Worm (Caenorhabditis elegans) whole organism, mixed stage, embryonic: ENCODE results near the gene F38E1.3.

Source experiments
- M03D4.4 ChIP-seq: sonication (generic microtip); optimal IDR thresholded peaks from 2 replicates; lab custom pipeline; 2017; ENCODE audit warnings: mild to moderate bottlenecking, missing genetic modification characterization, missing compliant biosample characterization
- bed-3 ChIP-seq: fragments of 200-800 bp; sonication (Bioruptor generic); optimal IDR thresholded peaks from 3 replicates; lab custom pipeline; 2018; ENCODE audit warnings: mild to moderate bottlenecking, missing genetic modification characterization, moderate library complexity, missing compliant biosample characterization
- blmp-1 ChIP-seq: fragments of 150-350 bp; optimal IDR thresholded peaks from 2 replicates; lab custom pipeline; 2014; ENCODE audit warnings: missing biosample characterization, missing genetic modification characterization
- ceh-39 ChIP-seq: fragments of 150-350 bp; optimal IDR thresholded peaks from 2 replicates; lab custom pipeline; 2014; ENCODE audit warnings: missing biosample characterization, missing genetic modification characterization
- ceh-43 ChIP-seq: fragments of 200-800 bp; sonication (Bioruptor generic); optimal IDR thresholded peaks from 2 replicates; lab custom pipeline; 2018; ENCODE audit warnings: mild to moderate bottlenecking, missing genetic modification characterization, moderate library complexity, missing compliant biosample characterization
- ceh-83 ChIP-seq: fragments of 200-800 bp; sonication (Bioruptor generic); optimal IDR thresholded peaks from 2 replicates; lab custom pipeline; 2018; ENCODE audit warnings: mild to moderate bottlenecking, missing genetic modification characterization, missing compliant biosample characterization
- ces-1 ChIP-seq: fragments of 150-350 bp; optimal IDR thresholded peaks from 2 replicates; lab custom pipeline; 2014; ENCODE audit warnings: missing biosample characterization, missing genetic modification reagents, missing genetic modification characterization
- cnd-1 ChIP-seq: fragments of 200-800 bp; sonication (Bioruptor generic); optimal IDR thresholded peaks from 2 replicates; lab custom pipeline; 2018; ENCODE audit warnings: mild to moderate bottlenecking, missing genetic modification characterization, missing compliant biosample characterization
- drap-1 ChIP-seq: fragments of 200-800 bp; sonication (Bioruptor generic); optimal IDR thresholded peaks from 3 replicates; lab custom pipeline; 2018; ENCODE audit warnings: mild to moderate bottlenecking, missing genetic modification characterization, missing compliant biosample characterization
- elt-1 ChIP-seq: sonication (generic microtip); optimal IDR thresholded peaks from 2 replicates; lab custom pipeline; 2017; ENCODE audit warnings: missing genetic modification characterization, mild to moderate bottlenecking, missing compliant biosample characterization, antibody characterized with exemption, moderate library complexity, borderline replicate concordance; ENCODE audit not compliant: insufficient read depth
- elt-3 ChIP-seq: fragments of 150-350 bp; optimal IDR thresholded peaks from 2 replicates; lab custom pipeline; 2014; ENCODE audit warnings: missing biosample characterization, missing genetic modification characterization
- flh-1 ChIP-seq: fragments of 200-800 bp; sonication (Bioruptor generic); optimal IDR thresholded peaks from 2 replicates; lab custom pipeline; 2018; ENCODE audit warnings: mild to moderate bottlenecking, missing genetic modification characterization, moderate library complexity, missing compliant biosample characterization
- hlh-1 ChIP-seq: fragments of 150-350 bp; optimal IDR thresholded peaks from 2 replicates; lab custom pipeline; 2014; ENCODE audit warnings: missing biosample characterization, missing genetic modification reagents, missing genetic modification characterization
- lin-13 ChIP-seq: fragments of 150-350 bp; optimal IDR thresholded peaks from 2 replicates; lab custom pipeline; 2014; ENCODE audit warnings: missing biosample characterization, missing genetic modification characterization
- lin-32 ChIP-seq: fragments of 200-800 bp; sonication (Bioruptor generic); optimal IDR thresholded peaks from 2 replicates; lab custom pipeline; 2018; ENCODE audit warnings: mild to moderate bottlenecking, missing genetic modification characterization, missing compliant biosample characterization
- lsy-2 ChIP-seq: fragments of 150-350 bp; optimal IDR thresholded peaks from 2 replicates; lab custom pipeline; 2014; ENCODE audit warnings: missing biosample characterization, missing genetic modification characterization
- mab-5 ChIP-seq: fragments of 150-350 bp; optimal IDR thresholded peaks from 2 replicates; lab custom pipeline; 2014; ENCODE audit warnings: missing biosample characterization, missing genetic modification characterization
- mep-1 ChIP-seq: fragments of 150-350 bp; optimal IDR thresholded peaks from 2 replicates; lab custom pipeline; 2017; ENCODE audit warnings: missing biosample characterization, missing genetic modification reagents, missing genetic modification characterization, inconsistent platforms
- mls-2 ChIP-seq: sonication (generic microtip); optimal IDR thresholded peaks from 2 replicates; lab custom pipeline; 2016; ENCODE audit warnings: mild to moderate bottlenecking, missing genetic modification characterization, moderate library complexity, missing compliant biosample characterization
- nhr-12 ChIP-seq: fragments of 150-350 bp; optimal IDR thresholded peaks from 2 replicates; lab custom pipeline; 2014; ENCODE audit warnings: missing biosample characterization, missing genetic modification characterization
- nhr-2 ChIP-seq: fragments of 150-350 bp; optimal IDR thresholded peaks from 2 replicates; lab custom pipeline; 2014; ENCODE audit warnings: missing biosample characterization, missing genetic modification characterization
- nhr-237 ChIP-seq: fragments of 150-350 bp; optimal IDR thresholded peaks from 2 replicates; lab custom pipeline; 2014; ENCODE audit warnings: missing biosample characterization, missing genetic modification characterization
- nhr-28 ChIP-seq: fragments of 150-350 bp; optimal IDR thresholded peaks from 2 replicates; lab custom pipeline; 2014; ENCODE audit warnings: missing biosample characterization, missing genetic modification characterization
- nhr-76 ChIP-seq: sonication (generic microtip); optimal IDR thresholded peaks from 2 replicates; lab custom pipeline; 2017; ENCODE audit warnings: missing biosample characterization, missing genetic modification characterization
- pha-4 ChIP-seq: fragments of 150-350 bp; optimal IDR thresholded peaks from 2 replicates; lab custom pipeline; 2018; ENCODE audit warnings: missing biosample characterization, missing genetic modification reagents, missing genetic modification characterization
- sem-2 ChIP-seq: fragments of 200-800 bp; sonication (Bioruptor generic); optimal IDR thresholded peaks from 2 replicates; lab custom pipeline; 2018; ENCODE audit warnings: mild to moderate bottlenecking, missing genetic modification characterization, missing compliant biosample characterization
- snpc-4 ChIP-seq: fragments of 150-350 bp; optimal IDR thresholded peaks from 2 replicates; lab custom pipeline; 2014; ENCODE audit warnings: missing biosample characterization, missing genetic modification characterization
- sptf-1 ChIP-seq: sonication (generic microtip); optimal IDR thresholded peaks from 2 replicates; lab custom pipeline; 2017; ENCODE audit warnings: mild to moderate bottlenecking, missing genetic modification characterization, moderate library complexity, missing compliant biosample characterization
- tbx-8 ChIP-seq: fragments of 200-800 bp; sonication (Bioruptor generic); optimal IDR thresholded peaks from 2 replicates; lab custom pipeline; 2018; ENCODE audit warnings: mild to moderate bottlenecking, missing genetic modification characterization, moderate library complexity, missing compliant biosample characterization
- unc-120 ChIP-seq: sonication (generic microtip); optimal IDR thresholded peaks from 2 replicates; lab custom pipeline; 2017; ENCODE audit warnings: missing genetic modification characterization, missing compliant biosample characterization; ENCODE audit not compliant: poor library complexity, severe bottlenecking
- unc-39 ChIP-seq: fragments of 150-350 bp; optimal IDR thresholded peaks from 2 replicates; lab custom pipeline; 2014; ENCODE audit warnings: missing biosample characterization, missing genetic modification characterization
- unc-62 ChIP-seq: fragments of 150-350 bp; optimal IDR thresholded peaks from 2 replicates; lab custom pipeline; 2014; ENCODE audit warnings: missing biosample characterization, missing genetic modification reagents, missing genetic modification characterization
- zip-8 ChIP-seq: fragments of 150-350 bp; optimal IDR thresholded peaks from 2 replicates; lab custom pipeline; 2014; ENCODE audit warnings: missing biosample characterization, missing genetic modification characterization
- ztf-11 ChIP-seq: fragments of 150-350 bp; optimal IDR thresholded peaks from 2 replicates; lab custom pipeline; 2014; ENCODE audit warnings: missing biosample characterization, missing genetic modification characterization

The F38E1.3 gene

DNA sequence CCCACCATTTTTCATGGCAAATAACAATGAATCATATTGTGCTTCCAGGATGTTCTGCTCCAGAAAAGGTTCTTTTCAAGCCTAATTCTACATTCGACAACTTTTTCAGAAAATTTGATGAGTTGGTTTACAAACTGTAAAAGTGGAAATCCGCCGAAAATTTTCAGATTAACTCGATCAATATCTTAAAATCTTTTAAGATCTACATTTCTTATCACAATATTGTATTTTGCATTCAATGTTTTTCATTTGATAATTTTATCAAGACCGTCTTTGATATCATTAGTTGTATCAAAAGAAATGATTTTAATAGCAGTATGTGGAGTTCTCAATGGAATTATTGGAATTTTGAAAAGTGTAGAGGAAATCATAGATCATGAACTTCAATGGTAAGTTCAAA is 16.2 kb upstream of the F38E1.3 start, which contains the start of gene F38E1.6:
Gene F38E1.6, plus strand, starts transcription at position 301 of the 400 bp plus-strand sequence.
- TF ChIP-seq nhr-28, result no peak
- no peak for TF ChIP-seq pha-4 (tag; lab: Kevin White, UChicago)
- TF ChIP-seq lin-13 (tag; lab: Kevin White, UChicago), result no peak
- no peak for TF ChIP-seq mep-1 (tag; lab: Kevin White, UChicago)
- TF ChIP-seq unc-62 (GFP tag; lab: Kevin White, UChicago), result no peak
- TF ChIP-seq cnd-1 (tag; lab: Kevin White, UChicago), result no peak
- no peak for TF ChIP-seq M03D4.4 (tag; lab: Kevin White, UChicago)
- no peak for TF ChIP-seq mab-5 (tag; lab: Kevin White, UChicago)
- no peak for TF ChIP-seq blmp-1
- no peak for TF ChIP-seq snpc-4 (tag; lab: Kevin White, UChicago)
- TF ChIP-seq bed-3 (GFP tag; lab: Kevin White, UChicago), result no peak
- no peak for TF ChIP-seq ceh-43
- no peak for TF ChIP-seq elt-3 (tag; lab: Kevin White, UChicago)
- no peak for TF ChIP-seq nhr-237 (tag; lab: Kevin White, UChicago)
- TF ChIP-seq nhr-2 (tag; lab: Kevin White, UChicago), result no peak
- no peak for TF ChIP-seq nhr-76 (tag; lab: Kevin White, UChicago)
- no peak for TF ChIP-seq hlh-1 (tag; lab: Kevin White, UChicago)
- TF ChIP-seq unc-120 (tag; lab: Kevin White, UChicago), result no peak

DNA sequence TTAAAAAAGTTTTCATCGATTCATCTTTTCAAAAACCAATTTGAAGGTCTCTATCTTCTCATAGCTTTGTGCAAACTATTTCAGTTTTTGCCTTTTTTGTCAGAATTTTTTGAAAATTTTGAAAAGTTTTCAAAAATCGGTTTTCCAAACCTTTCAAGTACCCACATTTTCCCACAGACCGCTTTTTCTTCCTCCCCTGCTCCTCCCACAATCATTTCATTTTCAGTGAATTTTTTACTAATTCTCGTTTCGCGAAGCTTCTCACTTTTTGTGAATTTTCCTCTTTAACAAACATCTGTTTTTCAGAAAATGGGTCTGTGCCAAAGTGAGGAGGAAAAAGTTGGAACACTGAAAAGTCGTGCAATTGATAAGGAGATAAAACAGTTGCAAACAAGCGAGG is 5.2 kb upstream of the F38E1.3 start, which contains the start of gene gpa-2:
Gene gpa-2, plus strand, starts transcription at position 301 of the 400 bp plus-strand sequence.
- TF ChIP-seq ceh-43 (no peak), snpc-4 (tag; lab: Kevin White, UChicago) (no peak), lin-32 (GFP tag; lab: Kevin White, UChicago) (no peak), unc-62 (GFP tag; lab: Kevin White, UChicago) (no peak), tbx-8 (GFP tag; lab: Kevin White, UChicago) (no peak), flh-1 (no peak), ces-1 (GFP tag; lab: Kevin White, UChicago) (no peak), nhr-12 (tag; lab: Kevin White, UChicago) (no peak), ceh-83 (GFP tag; lab: Kevin White, UChicago) (no peak), unc-39 (tag; lab: Kevin White, UChicago) (no peak), sptf-1 (tag; lab: Kevin White, UChicago) (no peak), mab-5 (tag; lab: Kevin White, UChicago) (no peak), nhr-237 (tag; lab: Kevin White, UChicago) (no peak), lin-13 (tag; lab: Kevin White, UChicago) (no peak), mls-2 (no peak), mep-1 (tag; lab: Kevin White, UChicago) (no peak), zip-8 (tag; lab: Kevin White, UChicago) (no peak)
- TF ChIP-seq, all 35 proteins: peak for 0

DNA sequence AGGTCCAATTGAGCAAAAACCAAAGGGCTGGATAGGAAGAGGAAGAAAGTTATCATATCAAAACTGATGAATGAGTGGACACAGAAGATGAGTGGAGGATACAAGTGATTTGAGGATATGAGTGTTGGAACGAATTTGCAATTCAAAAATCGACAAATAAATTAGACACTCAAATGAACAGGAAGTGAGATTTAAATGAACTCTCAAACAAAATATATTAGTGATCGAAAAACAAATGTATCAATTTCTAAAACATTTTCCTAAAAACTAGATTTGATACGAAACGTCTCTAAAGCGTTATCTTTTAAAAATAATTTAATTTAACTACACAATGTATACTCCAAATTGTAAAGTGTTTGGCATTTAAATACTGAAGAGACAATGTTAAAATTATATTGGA is 530 bp upstream of the F38E1.3 start, which contains the start of gene F38E1.10:
Gene F38E1.10, minus strand, starts transcription at position 101 of the 400 bp plus-strand sequence.
- no peak for TF ChIP-seq lsy-2 (tag; lab: Kevin White, UChicago)
- no peak for TF ChIP-seq bed-3 (GFP tag; lab: Kevin White, UChicago)
- TF ChIP-seq blmp-1, result no peak
- no peak for TF ChIP-seq mab-5 (tag; lab: Kevin White, UChicago)
- no peak for TF ChIP-seq hlh-1 (tag; lab: Kevin White, UChicago)
- no peak for TF ChIP-seq elt-3 (tag; lab: Kevin White, UChicago)
- no peak for TF ChIP-seq flh-1
- TF ChIP-seq ztf-11 (tag; lab: Kevin White, UChicago), result no peak
- no peak for TF ChIP-seq elt-1 (tag; lab: Kevin White, UChicago)
- TF ChIP-seq lin-32 (GFP tag; lab: Kevin White, UChicago), result no peak
- no peak for TF ChIP-seq nhr-12 (tag; lab: Kevin White, UChicago)
- no peak for TF ChIP-seq ceh-43
- no peak for TF ChIP-seq mep-1 (tag; lab: Kevin White, UChicago)
- TF ChIP-seq nhr-2 (tag; lab: Kevin White, UChicago), result no peak
- TF ChIP-seq tbx-8 (GFP tag; lab: Kevin White, UChicago), result no peak
- no peak for TF ChIP-seq nhr-237 (tag; lab: Kevin White, UChicago)
- TF ChIP-seq nhr-28, result no peak

DNA sequence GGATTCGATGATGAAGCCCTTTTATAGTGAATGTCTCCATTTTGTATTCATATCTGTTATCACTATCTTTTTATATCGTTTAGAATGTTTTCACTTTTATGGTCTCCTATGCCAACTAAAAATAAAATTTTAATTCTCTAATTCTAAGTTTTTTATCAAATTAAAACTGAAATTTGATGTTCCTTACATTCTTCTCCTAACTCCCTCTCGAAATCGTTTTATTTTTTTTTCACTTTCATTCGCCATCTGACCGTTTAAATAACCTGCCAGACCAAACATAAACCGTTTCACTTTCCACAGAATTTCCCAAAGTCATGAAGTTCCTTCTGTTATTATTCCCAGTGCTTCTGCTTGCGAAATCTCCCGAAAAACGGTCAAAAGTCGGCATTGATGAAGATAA is 3.3 kb downstream of the F38E1.3 start, which contains the start of gene F52E1.5:
Gene F52E1.5, plus strand, starts transcription at position 301 of the 400 bp plus-strand sequence.
- TF ChIP-seq ceh-83 (GFP tag; lab: Kevin White, UChicago) (no peak), cnd-1 (tag; lab: Kevin White, UChicago) (no peak), unc-39 (tag; lab: Kevin White, UChicago) (no peak), sem-2 (GFP tag; lab: Kevin White, UChicago) (no peak), lin-32 (GFP tag; lab: Kevin White, UChicago) (no peak), nhr-237 (tag; lab: Kevin White, UChicago) (no peak), nhr-12 (tag; lab: Kevin White, UChicago) (no peak), tbx-8 (GFP tag; lab: Kevin White, UChicago) (no peak), ceh-39 (tag; lab: Kevin White, UChicago) (no peak), drap-1 (GFP tag; lab: Kevin White, UChicago) (no peak), lsy-2 (tag; lab: Kevin White, UChicago) (no peak), zip-8 (tag; lab: Kevin White, UChicago) (no peak), mls-2 (no peak), pha-4 (tag; lab: Kevin White, UChicago) (no peak), lin-13 (tag; lab: Kevin White, UChicago) (no peak)
